Fruit fly (Drosophila melanogaster) whole organism, embryonic: Measurements from ENCODE around the gene CG9328.

Experiments used
- Abd-B ChIP-seq: fragments of 200-800 bp; sonication (Bioruptor generic); optimal IDR thresholded peaks from 2 replicates; lab custom pipeline; 2018; ENCODE audit warnings: missing biosample characterization, mild to moderate bottlenecking, missing genetic modification characterization, moderate library complexity
- Atf3 ChIP-seq: fragments of 200-800 bp; sonication (Bioruptor generic); optimal IDR thresholded peaks from 3 replicates; lab custom pipeline; 2016; ENCODE audit warnings: missing biosample characterization, missing genetic modification characterization
- CG10209 ChIP-seq: fragments of 200-800 bp; sonication (Bioruptor generic); optimal IDR thresholded peaks from 3 replicates; lab custom pipeline; 2017; ENCODE audit warnings: missing biosample characterization, mild to moderate bottlenecking, missing genetic modification characterization, missing genetic modification reagents
- CG12219 ChIP-seq: fragments of 200-800 bp; sonication (Bioruptor generic); optimal IDR thresholded peaks from 3 replicates; lab custom pipeline; 2018; ENCODE audit warnings: missing biosample characterization, mild to moderate bottlenecking, missing genetic modification characterization
- CG13624 ChIP-seq: fragments of 200-800 bp; sonication (Bioruptor generic); optimal IDR thresholded peaks from 2 replicates; lab custom pipeline; 2016; ENCODE audit warnings: missing biosample characterization, missing genetic modification characterization
- CG13775 ChIP-seq: fragments of 200-800 bp; sonication (Bioruptor generic); optimal IDR thresholded peaks from 3 replicates; lab custom pipeline; 2017; ENCODE audit warnings: missing biosample characterization, mild to moderate bottlenecking, missing genetic modification characterization
- CG15696 ChIP-seq: fragments of 200-800 bp; sonication (Bioruptor generic); optimal IDR thresholded peaks from 2 replicates; lab custom pipeline; 2019; ENCODE audit warnings: missing biosample characterization, mild to moderate bottlenecking, missing genetic modification characterization, moderate library complexity
- CG1832 ChIP-seq: fragments of 200-800 bp; sonication (Bioruptor generic); optimal IDR thresholded peaks from 2 replicates; lab custom pipeline; 2017; ENCODE audit warnings: missing biosample characterization, mild to moderate bottlenecking, missing genetic modification characterization, inconsistent platforms
- CG2202 ChIP-seq: fragments of 200-800 bp; sonication (Bioruptor generic); optimal IDR thresholded peaks from 2 replicates; lab custom pipeline; 2018; ENCODE audit warnings: missing biosample characterization, mild to moderate bottlenecking, missing genetic modification characterization
- CG31441 ChIP-seq: fragments of 200-800 bp; sonication (Bioruptor generic); IDR thresholded peaks from 2 replicates; pipeline ENCODE4 v1.3.6; 2022; ENCODE audit warnings: missing biosample characterization, missing genetic modification characterization
- CG32767 ChIP-seq: fragments of 200-800 bp; sonication (Bioruptor generic); IDR thresholded peaks from 2 replicates; pipeline ENCODE4 v1.3.6; 2022; ENCODE audit warnings: missing biosample characterization, missing genetic modification characterization
- CG3407 ChIP-seq: fragments of 200-800 bp; sonication (Bioruptor generic); optimal IDR thresholded peaks from 2 replicates; lab custom pipeline; 2018; ENCODE audit warnings: missing biosample characterization, mild to moderate bottlenecking, missing genetic modification characterization
- CG8765 ChIP-seq: fragments of 200-800 bp; sonication (Bioruptor generic); IDR thresholded peaks from 2 replicates; pipeline ENCODE4 v1.3.6; 2022; ENCODE audit warnings: missing biosample characterization, missing genetic modification characterization
- CG9797 ChIP-seq: fragments of 200-800 bp; sonication (Bioruptor generic); optimal IDR thresholded peaks from 3 replicates; lab custom pipeline; 2018; ENCODE audit warnings: missing biosample characterization, mild to moderate bottlenecking, missing genetic modification characterization
- CHES-1-like ChIP-seq: fragments of 200-800 bp; sonication (Bioruptor generic); optimal IDR thresholded peaks from 2 replicates; lab custom pipeline; 2016; ENCODE audit warnings: missing biosample characterization, missing genetic modification characterization
- Chrac-16 ChIP-seq: fragments of 200-800 bp; sonication (Bioruptor generic); optimal IDR thresholded peaks from 3 replicates; lab custom pipeline; 2016; ENCODE audit warnings: missing biosample characterization, missing genetic modification characterization
- CkIIα-i1 ChIP-seq: fragments of 200-800 bp; sonication (Bioruptor generic); IDR thresholded peaks from 2 replicates; pipeline ENCODE4 v1.3.6; 2022; ENCODE audit warnings: missing biosample characterization, missing genetic modification characterization
- D19B ChIP-seq: fragments of 200-800 bp; sonication (Bioruptor generic); optimal IDR thresholded peaks from 2 replicates; lab custom pipeline; 2017; ENCODE audit warnings: missing biosample characterization, mild to moderate bottlenecking, missing genetic modification characterization
- Ets97D ChIP-seq: fragments of 200-800 bp; sonication (Bioruptor generic); optimal IDR thresholded peaks from 3 replicates; lab custom pipeline; 2016; ENCODE audit warnings: missing biosample characterization, missing genetic modification characterization
- Fer2 ChIP-seq: fragments of 200-800 bp; sonication (Bioruptor generic); optimal IDR thresholded peaks from 2 replicates; lab custom pipeline; 2018; ENCODE audit warnings: missing biosample characterization, mild to moderate bottlenecking, missing genetic modification characterization, moderate library complexity
- Hsf ChIP-seq: fragments of 200-800 bp; sonication (Bioruptor generic); optimal IDR thresholded peaks from 3 replicates; lab custom pipeline; 2016; ENCODE audit warnings: missing biosample characterization, missing genetic modification characterization
- Lhr ChIP-seq: fragments of 200-800 bp; sonication (Bioruptor generic); optimal IDR thresholded peaks from 3 replicates; lab custom pipeline; 2017; ENCODE audit warnings: mild to moderate bottlenecking, missing biosample characterization, missing genetic modification reagents, missing genetic modification characterization
- Mes4 ChIP-seq: fragments of 200-800 bp; sonication (Bioruptor generic); optimal IDR thresholded peaks from 2 replicates; lab custom pipeline; 2016; ENCODE audit warnings: missing biosample characterization, missing genetic modification characterization
- NK7.1 ChIP-seq: fragments of 200-800 bp; sonication (Bioruptor generic); optimal IDR thresholded peaks from 3 replicates; lab custom pipeline; 2016; ENCODE audit warnings: missing biosample characterization, missing genetic modification characterization
- Optix ChIP-seq: fragments of 200-800 bp; sonication (Bioruptor generic); IDR thresholded peaks from 3 replicates; pipeline ENCODE4 v1.3.6; 2022; ENCODE audit warnings: missing biosample characterization, missing genetic modification characterization
- Taf1 ChIP-seq: fragments of 200-800 bp; sonication (Bioruptor generic); IDR thresholded peaks from 2 replicates; pipeline ENCODE4 v1.3.6; 2022; ENCODE audit warnings: missing biosample characterization, missing genetic modification characterization
- al ChIP-seq: fragments of 200-800 bp; sonication (Bioruptor generic); IDR thresholded peaks from 2 replicates; pipeline ENCODE4 v1.3.6; 2022; ENCODE audit warnings: missing biosample characterization, missing genetic modification characterization
- ap ChIP-seq: fragments of 200-800 bp; sonication (Bioruptor generic); IDR thresholded peaks from 2 replicates; pipeline ENCODE4 v1.3.6; 2022; ENCODE audit warnings: missing biosample characterization, missing genetic modification characterization
- br ChIP-seq: fragments of >200 bp; optimal IDR thresholded peaks from 2 replicates; lab custom pipeline; 2017
- cg ChIP-seq: fragments of 200-800 bp; sonication (Bioruptor generic); optimal IDR thresholded peaks from 3 replicates; lab custom pipeline; 2019; ENCODE audit warnings: missing biosample characterization, mild to moderate bottlenecking, missing genetic modification characterization, moderate library complexity
- emc ChIP-seq: fragments of 200-800 bp; sonication (Bioruptor generic); optimal IDR thresholded peaks from 2 replicates; lab custom pipeline; 2016; ENCODE audit warnings: missing biosample characterization, missing genetic modification characterization
- en ChIP-seq: fragments of 200-800 bp; sonication (Bioruptor generic); optimal IDR thresholded peaks from 2 replicates; lab custom pipeline; 2016; ENCODE audit warnings: missing biosample characterization, missing genetic modification characterization
- eyg ChIP-seq: fragments of 200-800 bp; sonication (Bioruptor generic); optimal IDR thresholded peaks from 3 replicates; lab custom pipeline; 2016; ENCODE audit warnings: missing biosample characterization, missing genetic modification characterization
- fd3F ChIP-seq: fragments of 200-800 bp; sonication (Bioruptor generic); optimal IDR thresholded peaks from 2 replicates; lab custom pipeline; 2018; ENCODE audit warnings: missing biosample characterization, mild to moderate bottlenecking, missing genetic modification characterization, moderate library complexity
- insv ChIP-seq, 2 experiments: fragments of 200-800 bp; sonication (Bioruptor generic); optimal IDR thresholded peaks; 3 replicates each; lab custom pipeline; 2016 to 2018; ENCODE audit warnings: missing biosample characterization in 2 of 2, missing genetic modification characterization in 2 of 2
- mld ChIP-seq: fragments of 200-800 bp; sonication (Bioruptor generic); IDR thresholded peaks from 3 replicates; pipeline ENCODE4 v1.3.6; 2022; ENCODE audit warnings: missing biosample characterization, missing genetic modification characterization; ENCODE audit not compliant: partially characterized antibody
- oc ChIP-seq: fragments of 200-800 bp; sonication (Bioruptor generic); optimal IDR thresholded peaks from 2 replicates; lab custom pipeline; 2018; ENCODE audit warnings: missing biosample characterization, mild to moderate bottlenecking, missing genetic modification characterization, moderate library complexity
- pan ChIP-seq, 4 experiments: fragments of >200 bp in 3 of 4; fragments of 200-800 bp in 1 of 4; sonication (Bioruptor generic) in 1 of 4; optimal IDR thresholded peaks in 3 of 4; IDR thresholded peaks in 1 of 4; 2 replicates each; pipeline versions ENCODE4 v1.3.6 to Lab custom; 2017 to 2022; ENCODE audit warnings: missing biosample characterization in 2 of 4, missing genetic modification characterization in 2 of 4, mixed read lengths in 1 of 4
- phol ChIP-seq: fragments of 200-800 bp; sonication (Bioruptor generic); optimal IDR thresholded peaks from 3 replicates; lab custom pipeline; 2018; ENCODE audit warnings: missing biosample characterization, mild to moderate bottlenecking, missing genetic modification characterization, moderate library complexity
- sc ChIP-seq, 3 experiments: fragments of >200 bp in 2 of 3; fragments of 200-800 bp in 1 of 3; sonication (Bioruptor generic) in 1 of 3; optimal IDR thresholded peaks; 2 replicates in 2 of 3; 3 replicates in 1 of 3; lab custom pipeline; 2017; ENCODE audit warnings: mild to moderate bottlenecking in 1 of 3, missing biosample characterization in 1 of 3, missing genetic modification characterization in 1 of 3, missing genetic modification reagents in 1 of 3
- schlank ChIP-seq: fragments of 200-800 bp; sonication (Bioruptor generic); optimal IDR thresholded peaks from 2 replicates; lab custom pipeline; 2018; ENCODE audit warnings: missing biosample characterization, mild to moderate bottlenecking, missing genetic modification characterization
- sd ChIP-seq: fragments of 200-800 bp; sonication (Bioruptor generic); optimal IDR thresholded peaks from 3 replicates; lab custom pipeline; 2018; ENCODE audit warnings: missing biosample characterization, mild to moderate bottlenecking, missing genetic modification characterization, moderate library complexity
- sens ChIP-seq: fragments of 200-800 bp; sonication (Bioruptor generic); peaks from one replicate; lab custom pipeline; 2016; ENCODE audit warnings: missing biosample characterization, missing genetic modification characterization
- shn ChIP-seq: fragments of 200-800 bp; sonication (Bioruptor generic); optimal IDR thresholded peaks from 3 replicates; lab custom pipeline; 2016; ENCODE audit warnings: missing biosample characterization, missing genetic modification characterization
- sim ChIP-seq: fragments of 200-800 bp; sonication (Bioruptor generic); IDR thresholded peaks from 2 replicates; pipeline ENCODE4 v1.3.6; 2022; ENCODE audit warnings: missing biosample characterization, missing genetic modification characterization
- slbo ChIP-seq: fragments of 200-800 bp; sonication (Bioruptor generic); IDR thresholded peaks from 2 replicates; pipeline ENCODE4 v1.3.6; 2022; ENCODE audit warnings: missing biosample characterization, missing genetic modification characterization
- slou ChIP-seq: fragments of 200-800 bp; sonication (Bioruptor generic); optimal IDR thresholded peaks from 3 replicates; lab custom pipeline; 2016; ENCODE audit warnings: missing biosample characterization, missing genetic modification characterization
- toy ChIP-seq: fragments of 200-800 bp; sonication (Bioruptor generic); IDR thresholded peaks from 2 replicates; pipeline ENCODE4 v1.3.6; 2022; ENCODE audit warnings: missing biosample characterization, missing genetic modification characterization
- vvl ChIP-seq: fragments of 200-800 bp; sonication (Bioruptor generic); IDR thresholded peaks from 2 replicates; pipeline ENCODE4 v1.3.6; 2022; ENCODE audit warnings: missing biosample characterization, missing genetic modification characterization
- wdn ChIP-seq: fragments of 200-800 bp; sonication (Bioruptor generic); IDR thresholded peaks from 2 replicates; pipeline ENCODE4 v1.3.6; 2022; ENCODE audit warnings: missing biosample characterization, missing genetic modification characterization
- zen2 ChIP-seq: fragments of 200-800 bp; sonication (Bioruptor generic); IDR thresholded peaks from 3 replicates; pipeline ENCODE4 v1.3.6; 2022; ENCODE audit warnings: missing biosample characterization, missing genetic modification characterization; ENCODE audit not compliant: partially characterized antibody

The CG9328 gene

DNA sequence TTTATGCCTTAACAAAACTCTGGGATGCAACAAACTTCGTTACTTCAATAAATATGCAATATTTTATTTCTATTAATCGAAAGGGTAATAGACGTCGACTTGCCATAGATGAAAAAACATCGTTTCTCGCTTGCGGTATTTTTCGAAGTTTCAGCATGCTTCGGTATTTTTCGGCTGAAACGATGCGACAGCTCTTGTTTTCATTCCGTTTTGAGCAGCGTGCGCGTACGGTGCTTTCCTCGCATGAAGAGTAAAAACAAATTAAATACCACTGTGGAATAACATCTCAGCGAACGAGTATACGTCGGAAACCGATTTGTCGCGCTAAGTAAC is at the start of gene CG9328 (continued):
- TF ChIP-seq Optix (GFP tag; lab: Robert Waterston, UW) (no peak), Atf3 (GFP tag; lab: Kevin White, UChicago) (no peak), Taf1 (no peak), CG1832 (no peak), emc (no peak), br (lab: Kevin White, UChicago) (no peak), CG32767 (GFP tag; lab: Robert Waterston, UW) (no peak), toy (GFP tag; lab: Robert Waterston, UW) (no peak), CG8765 (no peak), pan (optimal IDR thresholded peaks at IDR 0.05; lab: Kevin White, UChicago) (no peak), pan (GFP tag; optimal IDR thresholded peaks at IDR 0.05 in 1 of 2, IDR thresholded peaks at IDR 0.05 in 1 of 2) (peak in 1 of 2 experiments; percentile 67), Ets97D (GFP tag; lab: Kevin White, UChicago) (peak; percentile 59), slou (GFP tag; lab: Kevin White, UChicago) (no peak), CG3407 (GFP tag; lab: Kevin White, UChicago) (no peak), CG15696 (tag; lab: Kevin White, UChicago) (no peak), eyg (GFP tag; lab: Kevin White, UChicago) (no peak), wdn (no peak), oc (tag; lab: Kevin White, UChicago) (peak; percentile 72), sim (no peak), Mes4 (GFP tag; lab: Kevin White, UChicago) (no peak), CHES-1-like (GFP tag; lab: Kevin White, UChicago) (peak; percentile 38), CG2202 (no peak), Chrac-16 (GFP tag; lab: Kevin White, UChicago) (no peak), CG9797 (GFP tag; lab: Kevin White, UChicago) (peak; percentile 35)

- TF ChIP-seq sd (tag; lab: Kevin White, UChicago): no peak
- peak; percentile 26 for TF ChIP-seq NK7.1 (GFP tag; lab: Kevin White, UChicago)
- TF ChIP-seq oc (tag; lab: Kevin White, UChicago): no peak
- no peak for TF ChIP-seq CkIIα-i1 (GFP tag; lab: Robert Waterston, UW)
- TF ChIP-seq Fer2 (tag; lab: Kevin White, UChicago): no peak
- TF ChIP-seq phol: peak; percentile 44
- no peak for TF ChIP-seq sc (optimal IDR thresholded peaks at IDR 0.05; lab: Kevin White, UChicago)
- TF ChIP-seq sc (GFP tag; optimal IDR thresholded peaks at IDR 0.05; lab: Kevin White, UChicago): no peak
- peak; percentile 78 for TF ChIP-seq slbo (GFP tag; lab: Robert Waterston, UW)
- TF ChIP-seq Optix (GFP tag; lab: Robert Waterston, UW): 0 out of 3 replicates have a peak, but pooled peaks have one; percentile 29
- TF ChIP-seq vvl (GFP tag; lab: Robert Waterston, UW): peak; percentile 43
- TF ChIP-seq CG13624 (GFP tag; lab: Kevin White, UChicago): peak; percentile 54
- TF ChIP-seq D19B (GFP tag; lab: Kevin White, UChicago): no peak
- TF ChIP-seq sens (GFP tag; lab: Kevin White, UChicago): peak; percentile 77
- TF ChIP-seq insv (GFP tag; optimal IDR thresholded peaks at IDR 0.05; lab: Kevin White, UChicago): no peak
- TF ChIP-seq cg (GFP tag; lab: Kevin White, UChicago): no peak
- TF ChIP-seq fd3F (GFP tag; lab: Kevin White, UChicago): peak; percentile 28
- TF ChIP-seq CG12219 (GFP tag; lab: Kevin White, UChicago): no peak
- no peak; the same call in 2 of the 3 replicates for TF ChIP-seq zen2 (GFP tag; lab: Robert Waterston, UW)
- TF ChIP-seq ap: peak; percentile 15; the same call in 1 of the 2 replicates
- no peak for TF ChIP-seq schlank (tag; lab: Kevin White, UChicago)
- TF ChIP-seq Abd-B (GFP tag; lab: Kevin White, UChicago): no peak
- TF ChIP-seq shn (GFP tag; lab: Kevin White, UChicago): peak; percentile 45
- no peak for TF ChIP-seq en (GFP tag; lab: Kevin White, UChicago)
- TF ChIP-seq CG31441 (GFP tag; lab: Robert Waterston, UW): no peak
- TF ChIP-seq al (GFP tag; lab: Robert Waterston, UW): peak; percentile 62
- TF ChIP-seq Hsf (GFP tag; lab: Kevin White, UChicago): peak; percentile 69
- TF ChIP-seq CG10209: peak; percentile 10
- TF ChIP-seq mld (GFP tag; lab: Robert Waterston, UW): no peak
- no peak for TF ChIP-seq Taf1
- TF ChIP-seq Lhr (GFP tag; lab: Kevin White, UChicago): no peak
- TF ChIP-seq CG13775 (GFP tag; lab: Kevin White, UChicago): peak; percentile 60
These were observed 45.4 kb upstream of the CG9328 start, which contains the start of the genes Amacr and Ns4 for dm6 chr2L:20752160-20752559. TSS of gene Amacr (minus strand) at chr2L:20752341. TSS of gene Ns4 (plus strand) at chr2L:20752476.
